Worm (Caenorhabditis elegans) whole organism, late embryonic: Measurements from ENCODE around the gene lec-5.

Experiments
- unc-55 ChIP-seq: sonication (generic microtip); optimal IDR thresholded peaks from 2 replicates; lab custom pipeline; 2017; ENCODE audit warnings: missing biosample characterization, missing genetic modification reagents, missing genetic modification characterization
- zip-5 ChIP-seq: sonication (generic microtip); optimal IDR thresholded peaks from 2 replicates; lab custom pipeline; 2016; ENCODE audit warnings: missing genetic modification characterization, missing compliant biosample characterization

Gene lec-5

DNA sequence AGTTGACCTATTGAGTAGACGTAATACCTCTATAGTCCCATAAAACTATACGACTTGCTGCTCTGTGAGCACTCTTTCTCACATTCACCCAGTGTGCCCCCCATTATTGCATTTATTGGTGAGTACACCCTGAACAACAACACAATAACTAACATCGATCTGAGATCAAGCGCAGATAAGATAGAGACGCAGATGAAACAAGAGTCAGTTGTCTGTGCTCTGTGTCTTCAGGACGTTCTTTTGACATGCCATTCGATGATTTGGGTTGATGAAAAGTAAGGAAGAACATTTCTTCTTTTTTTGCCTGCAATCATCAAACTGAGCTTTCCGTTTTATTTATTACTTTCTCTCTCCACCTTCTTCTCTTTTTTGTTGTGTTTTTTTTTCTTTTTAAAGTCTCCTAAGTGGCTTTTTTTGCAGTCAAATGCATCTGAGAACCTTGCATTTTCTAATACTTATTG, 50.6 kb downstream of the lec-5 start, which contains the start of gene lect-2:
Gene lect-2, plus strand, starts transcription at position 411 of the 461 bp plus-strand sequence.
- TF ChIP-seq unc-55 (GFP tag; lab: Kevin White, UChicago) = peak; percentile 35
- no peak for TF ChIP-seq zip-5 (tag; lab: Kevin White, UChicago)
- TF ChIP-seq, all 69 proteins: peak for 1
